Fruit fly (Drosophila melanogaster) whole organism, pupa: Measurements from ENCODE around the gene Drsl3.
A peak's percentile ranks its signal among the peaks of the same experiment; 100 is the strongest.

Experiments used
- CG10348 ChIP-seq: fragments of 200-800 bp; sonication (Bioruptor generic); IDR thresholded peaks from 2 replicates; pipeline ENCODE4 v1.3.6; 2022; ENCODE audit warnings: missing biosample characterization, missing genetic modification characterization
- CG12605 ChIP-seq: fragments of 200-800 bp; sonication (Bioruptor generic); IDR thresholded peaks from 2 replicates; pipeline ENCODE4 v1.3.6; 2022; ENCODE audit warnings: missing biosample characterization, missing genetic modification characterization
- CG13204 ChIP-seq: fragments of 200-800 bp; sonication (Bioruptor generic); optimal IDR thresholded peaks from 2 replicates; lab custom pipeline; 2018; ENCODE audit warnings: missing biosample characterization, mild to moderate bottlenecking, missing genetic modification characterization, moderate library complexity
- CG14655 ChIP-seq: fragments of 200-800 bp; sonication (Bioruptor generic); optimal IDR thresholded peaks from 3 replicates; lab custom pipeline; 2017; ENCODE audit warnings: mild to moderate bottlenecking, missing biosample characterization, missing genetic modification reagents, missing genetic modification characterization
- CG15710 ChIP-seq: fragments of 200-800 bp; sonication (Bioruptor generic); optimal IDR thresholded peaks from 2 replicates; lab custom pipeline; 2018; ENCODE audit warnings: missing biosample characterization, mild to moderate bottlenecking, missing genetic modification characterization, moderate library complexity
- CG17806 ChIP-seq: fragments of 200-800 bp; sonication (Bioruptor generic); optimal IDR thresholded peaks from 2 replicates; lab custom pipeline; 2018; ENCODE audit warnings: missing biosample characterization, mild to moderate bottlenecking, missing genetic modification characterization, moderate library complexity
- CG32121 ChIP-seq: fragments of 200-800 bp; sonication (Bioruptor generic); IDR thresholded peaks from 2 replicates; pipeline ENCODE4 v1.3.6; 2022; ENCODE audit warnings: missing biosample characterization, missing genetic modification characterization
- CG34367 ChIP-seq: fragments of 200-800 bp; sonication (Bioruptor generic); optimal IDR thresholded peaks from 2 replicates; lab custom pipeline; 2018; ENCODE audit warnings: missing biosample characterization, mild to moderate bottlenecking, missing genetic modification characterization
- CG4496 ChIP-seq: fragments of 200-800 bp; sonication (Bioruptor generic); IDR thresholded peaks from 3 replicates; pipeline ENCODE4 v1.3.6; 2022; ENCODE audit warnings: missing biosample characterization, missing genetic modification characterization
- CG8159 ChIP-seq: fragments of 200-800 bp; sonication (Bioruptor generic); optimal IDR thresholded peaks from 3 replicates; lab custom pipeline; 2018; ENCODE audit warnings: missing biosample characterization, mild to moderate bottlenecking, missing genetic modification characterization, moderate library complexity
- CG8301 ChIP-seq: fragments of 200-800 bp; sonication (Bioruptor generic); optimal IDR thresholded peaks from 2 replicates; lab custom pipeline; 2018; ENCODE audit warnings: missing biosample characterization, mild to moderate bottlenecking, missing genetic modification characterization
- CG9948 ChIP-seq: fragments of 200-800 bp; sonication (Bioruptor generic); optimal IDR thresholded peaks from 2 replicates; lab custom pipeline; 2018; ENCODE audit warnings: missing biosample characterization, mild to moderate bottlenecking, missing genetic modification characterization, moderate library complexity
- D1 ChIP-seq: fragments of 200-800 bp; sonication (Bioruptor generic); optimal IDR thresholded peaks from 2 replicates; lab custom pipeline; 2018; ENCODE audit warnings: missing biosample characterization, mild to moderate bottlenecking, missing genetic modification characterization, moderate library complexity
- EcR ChIP-seq: fragments of 200-800 bp; sonication (Bioruptor generic); optimal IDR thresholded peaks from 3 replicates; lab custom pipeline; 2019; ENCODE audit warnings: missing biosample characterization, missing genetic modification characterization, mild to moderate bottlenecking, moderate library complexity, missing genetic modification reagents
- Ets98B ChIP-seq: fragments of 200-800 bp; sonication (Bioruptor generic); IDR thresholded peaks from 2 replicates; pipeline ENCODE4 v1.3.6; 2022; ENCODE audit warnings: missing biosample characterization, missing genetic modification characterization
- Pif1A ChIP-seq: fragments of 200-800 bp; sonication (Bioruptor generic); optimal IDR thresholded peaks from 3 replicates; lab custom pipeline; 2016; ENCODE audit warnings: missing biosample characterization, missing genetic modification characterization
- Pif1B ChIP-seq: fragments of 200-800 bp; sonication (Bioruptor generic); optimal IDR thresholded peaks from 3 replicates; lab custom pipeline; 2016; ENCODE audit warnings: missing biosample characterization, missing genetic modification characterization
- Snoo ChIP-seq: fragments of 200-800 bp; sonication (Bioruptor generic); optimal IDR thresholded peaks from 3 replicates; lab custom pipeline; 2017; ENCODE audit warnings: missing biosample characterization, mild to moderate bottlenecking, missing genetic modification characterization, inconsistent platforms
- fd96Ca ChIP-seq: fragments of 200-800 bp; sonication (Bioruptor generic); IDR thresholded peaks from 3 replicates; pipeline ENCODE4 v1.3.6; 2022; ENCODE audit warnings: missing biosample characterization, missing genetic modification characterization
- gl ChIP-seq: fragments of 200-800 bp; sonication (Bioruptor generic); optimal IDR thresholded peaks from 2 replicates; lab custom pipeline; 2018; ENCODE audit warnings: missing biosample characterization, mild to moderate bottlenecking, missing genetic modification characterization
- rn ChIP-seq: fragments of 200-800 bp; sonication (Bioruptor generic); IDR thresholded peaks from 2 replicates; pipeline ENCODE4 v1.3.6; 2022; ENCODE audit warnings: missing biosample characterization, missing genetic modification characterization

The Drsl3 gene

dm6 chr3L:3319992-3320732 lies 5.4 kb downstream of the Drsl3 start:
- TF ChIP-seq CG9948 (tag; lab: Kevin White, UChicago), result peak; percentile 3
- peak; percentile 14 for TF ChIP-seq CG8159
- peak; percentile 65 for TF ChIP-seq EcR
- no peak for TF ChIP-seq gl (tag; lab: Kevin White, UChicago)
- peak; percentile 19 for TF ChIP-seq CG8301 (tag; lab: Kevin White, UChicago)
- TF ChIP-seq fd96Ca (GFP tag; lab: Robert Waterston, UW), result no peak

- TF ChIP-seq CG9948 (tag; lab: Kevin White, UChicago) (no peak), rn (GFP tag; lab: Robert Waterston, UW) (no peak), CG8159 (no peak), CG34367 (tag; lab: Kevin White, UChicago) (no peak), CG17806 (tag; lab: Kevin White, UChicago) (no peak), D1 (tag; lab: Kevin White, UChicago) (no peak), EcR (no peak), CG14655 (GFP tag; lab: Kevin White, UChicago) (no peak), Ets98B (GFP tag; lab: Robert Waterston, UW) (no peak), gl (tag; lab: Kevin White, UChicago) (no peak), CG10348 (GFP tag; lab: Robert Waterston, UW) (no peak), CG4496 (no peak)
- TF ChIP-seq, all 21 proteins: peak for 0
Measured at dm6 chr3L:3325597-3325924, 10.8 kb downstream of the Drsl3 start.

- TF ChIP-seq CG8301 (tag; lab: Kevin White, UChicago) (peak; percentile 24), Pif1A (peak; percentile 40), CG34367 (tag; lab: Kevin White, UChicago) (peak; percentile 40), CG17806 (tag; lab: Kevin White, UChicago) (no peak), CG9948 (tag; lab: Kevin White, UChicago) (no peak), Snoo (tag; lab: Kevin White, UChicago) (peak; percentile 4), D1 (tag; lab: Kevin White, UChicago) (no peak), gl (tag; lab: Kevin White, UChicago) (peak; percentile 67), Ets98B (GFP tag; lab: Robert Waterston, UW) (peak; percentile 38; the same call in 1 of the 2 replicates), EcR (no peak), CG14655 (GFP tag; lab: Kevin White, UChicago) (no peak), CG4496 (peak; percentile 48; the same call in 2 of the 3 replicates), Pif1B (peak; percentile 17), CG10348 (GFP tag; lab: Robert Waterston, UW) (no peak)
Measured at dm6 chr3L:3325925-3326903, 11.4 kb downstream of the Drsl3 start, which contains the start of gene Gtpx. Gene Gtpx (plus strand): TSS chr3L:3326265.

DNA sequence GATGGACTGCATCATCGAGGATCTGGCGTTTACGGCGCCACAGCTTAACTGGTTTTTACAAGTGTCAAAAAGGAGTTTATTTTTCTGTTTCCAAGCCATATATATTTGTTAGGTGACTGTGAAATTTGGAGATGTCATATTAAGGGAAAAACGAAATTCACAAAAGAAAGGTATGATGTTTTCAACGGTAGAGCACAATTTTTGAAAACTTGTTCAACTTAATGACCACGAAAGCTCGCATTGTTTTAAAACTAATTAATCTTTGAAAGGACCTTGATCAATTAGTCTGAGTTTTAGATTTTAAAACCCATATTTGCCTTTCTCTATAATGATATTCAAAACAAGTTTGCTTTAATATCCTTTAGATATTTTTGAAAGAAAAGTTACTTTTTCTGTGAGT lies 14.0 kb downstream of the Drsl3 start, which contains the start of gene Strip:
Gene Strip (minus strand): TSS at position 101 of the 400 bp plus-strand sequence.
- TF ChIP-seq CG12605 (GFP tag; lab: Robert Waterston, UW), result no peak
- no peak for TF ChIP-seq CG4496
- TF ChIP-seq gl (tag; lab: Kevin White, UChicago), result no peak
- no peak for TF ChIP-seq CG13204
- no peak for TF ChIP-seq CG34367 (tag; lab: Kevin White, UChicago)
- TF ChIP-seq Ets98B (GFP tag; lab: Robert Waterston, UW), result no peak
- TF ChIP-seq CG17806 (tag; lab: Kevin White, UChicago), result no peak
- no peak for TF ChIP-seq CG10348 (GFP tag; lab: Robert Waterston, UW)

DNA sequence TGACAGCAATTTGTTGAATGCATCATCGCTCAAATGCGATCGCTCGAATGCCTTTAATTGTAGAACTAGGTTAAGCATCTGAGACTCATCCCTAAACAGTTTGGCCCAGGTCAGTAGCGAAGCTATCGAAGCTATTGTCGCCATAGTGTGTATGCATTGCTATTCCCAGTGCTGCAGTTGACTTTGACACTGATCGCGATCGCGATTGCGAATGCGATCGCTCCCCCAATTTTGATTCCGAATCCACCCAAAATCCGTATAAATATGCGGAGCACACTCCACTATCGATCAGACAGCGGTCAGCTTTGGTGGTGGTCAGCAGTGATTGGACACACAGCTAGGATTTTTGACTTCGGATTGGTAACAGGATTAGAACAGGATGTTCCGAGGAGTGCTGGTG lies 15.0 kb downstream of the Drsl3 start, which contains the start of gene CG14961:
Gene CG14961 (plus strand): TSS at position 301 of the 400 bp plus-strand sequence.
- TF ChIP-seq CG8159, result no peak
- TF ChIP-seq fd96Ca (GFP tag; lab: Robert Waterston, UW), result no peak
- TF ChIP-seq Snoo (tag; lab: Kevin White, UChicago), result no peak
- TF ChIP-seq CG12605 (GFP tag; lab: Robert Waterston, UW), result no peak
- no peak for TF ChIP-seq CG15710 (tag; lab: Kevin White, UChicago)
- TF ChIP-seq CG8301 (tag; lab: Kevin White, UChicago), result no peak
- TF ChIP-seq rn (GFP tag; lab: Robert Waterston, UW), result no peak
- TF ChIP-seq CG32121 (GFP tag; lab: Robert Waterston, UW), result no peak
- TF ChIP-seq Ets98B (GFP tag; lab: Robert Waterston, UW), result no peak

DNA sequence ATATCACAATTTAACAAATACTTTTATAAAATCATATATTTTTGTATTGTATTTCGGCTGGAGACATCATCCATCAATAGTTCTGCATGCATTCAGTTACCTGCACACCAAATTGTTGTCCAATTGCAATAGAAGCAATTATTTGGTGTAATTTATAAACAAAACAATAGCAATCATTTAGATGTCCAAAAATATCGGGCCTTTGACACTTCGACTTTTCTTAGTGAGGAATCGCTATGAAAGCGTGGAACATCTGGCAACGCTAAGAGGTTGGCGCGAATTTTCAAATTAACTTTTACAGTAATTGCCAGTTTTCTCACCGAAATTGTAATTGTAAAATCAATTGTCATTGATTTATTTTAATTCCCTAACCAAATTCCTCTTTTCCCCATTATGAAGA lies 20.0 kb downstream of the Drsl3 start, which contains the start of gene CG14969:
Gene CG14969 (minus strand): TSS at position 195 of the 400 bp plus-strand sequence.
- TF ChIP-seq CG14655 (GFP tag; lab: Kevin White, UChicago), result no peak
